Worm (Caenorhabditis elegans) whole organism, L1 larva: Measurements from ENCODE around the gene F49E12.8.

Experiments used
- C04F5.9 ChIP-seq: sonication (generic microtip); optimal IDR thresholded peaks from 2 replicates; lab custom pipeline; 2016; ENCODE audit warnings: missing genetic modification characterization, missing compliant biosample characterization
- F16B12.6 ChIP-seq: fragments of 150-350 bp; optimal IDR thresholded peaks from 2 replicates; lab custom pipeline; 2014; ENCODE audit warnings: missing biosample characterization, missing genetic modification characterization
- ama-1 ChIP-seq: fragments of 150-350 bp; optimal IDR thresholded peaks from 2 replicates; lab custom pipeline; 2014
- blmp-1 ChIP-seq: fragments of 150-350 bp; optimal IDR thresholded peaks from 2 replicates; lab custom pipeline; 2014; ENCODE audit warnings: missing biosample characterization, missing genetic modification characterization
- ceh-8 ChIP-seq: fragments of 200-800 bp; sonication (Bioruptor generic); optimal IDR thresholded peaks from 2 replicates; lab custom pipeline; 2018; ENCODE audit warnings: mild to moderate bottlenecking, missing genetic modification characterization, moderate library complexity, missing compliant biosample characterization
- ceh-90 ChIP-seq: sonication (generic microtip); optimal IDR thresholded peaks from 2 replicates; lab custom pipeline; 2016; ENCODE audit warnings: missing genetic modification characterization, missing compliant biosample characterization
- dpl-1 ChIP-seq, 3 experiments: fragments of 150-350 bp in 2 of 3; sonication (generic microtip) in 1 of 3; optimal IDR thresholded peaks; 2 replicates each; lab custom pipeline; 2014 to 2017; ENCODE audit warnings: missing biosample characterization in 3 of 3, missing genetic modification characterization in 3 of 3, missing genetic modification reagents in 3 of 3
- efl-1 ChIP-seq, 4 experiments: fragments of 150-350 bp; optimal IDR thresholded peaks in 3 of 4; peaks in 1 of 4; 1 replicate in 1 of 4; 2 replicates in 3 of 4; lab custom pipeline; 2014; ENCODE audit warnings: missing biosample characterization in 2 of 4, missing genetic modification characterization in 2 of 4, missing genetic modification reagents in 2 of 4
- elt-3 ChIP-seq, 6 experiments: fragments of 150-350 bp in 1 of 6; sonication (generic microtip); optimal IDR thresholded peaks; 2 replicates each; lab custom pipeline; 2017 to 2018; ENCODE audit warnings: missing biosample characterization in 6 of 6, missing genetic modification characterization in 6 of 6, inconsistent platforms in 1 of 6
- fkh-8 ChIP-seq: sonication (generic microtip); optimal IDR thresholded peaks from 2 replicates; lab custom pipeline; 2016; ENCODE audit warnings: mild to moderate bottlenecking, missing genetic modification characterization, missing compliant biosample characterization
- hpl-2 ChIP-seq: fragments of 150-350 bp; optimal IDR thresholded peaks from 2 replicates; lab custom pipeline; 2014; ENCODE audit warnings: missing biosample characterization, missing genetic modification reagents, missing genetic modification characterization
- lin-14 ChIP-seq: fragments of 200-800 bp; sonication (Bioruptor generic); optimal IDR thresholded peaks from 2 replicates; lab custom pipeline; 2018; ENCODE audit warnings: mild to moderate bottlenecking, missing genetic modification characterization, moderate library complexity, missing compliant biosample characterization
- lin-35 ChIP-seq, 2 experiments: fragments of 150-350 bp; optimal IDR thresholded peaks; 2 replicates each; lab custom pipeline; 2014; ENCODE audit warnings: missing biosample characterization in 2 of 2, missing genetic modification characterization in 2 of 2, missing genetic modification reagents in 2 of 2
- mdl-1 ChIP-seq, 2 experiments: fragments of 150-350 bp; optimal IDR thresholded peaks; 2 replicates each; lab custom pipeline; 2014 to 2017; ENCODE audit warnings: missing biosample characterization in 2 of 2, missing genetic modification characterization in 2 of 2, inconsistent platforms in 1 of 2
- mep-1 ChIP-seq: fragments of 150-350 bp; optimal IDR thresholded peaks from 2 replicates; lab custom pipeline; 2014; ENCODE audit warnings: missing biosample characterization, missing genetic modification characterization
- nhr-19 ChIP-seq: fragments of 200-800 bp; sonication (Bioruptor generic); conservative IDR thresholded peaks from 2 replicates; pipeline ENCODE4 v1.3.6; 2022; ENCODE audit warnings: missing genetic modification characterization, missing compliant biosample characterization
- nhr-20 ChIP-seq: sonication (generic microtip); optimal IDR thresholded peaks from 2 replicates; lab custom pipeline; 2016; ENCODE audit warnings: mild to moderate bottlenecking, missing genetic modification characterization, missing compliant biosample characterization
- nhr-237 ChIP-seq: fragments of 150-350 bp; optimal IDR thresholded peaks from 2 replicates; lab custom pipeline; 2014; ENCODE audit warnings: missing biosample characterization, missing genetic modification characterization
- nhr-28 ChIP-seq: fragments of 150-350 bp; optimal IDR thresholded peaks from 2 replicates; lab custom pipeline; 2014; ENCODE audit warnings: missing biosample characterization, missing genetic modification characterization
- nhr-71 ChIP-seq: sonication (generic microtip); optimal IDR thresholded peaks from 2 replicates; lab custom pipeline; 2016; ENCODE audit warnings: mild to moderate bottlenecking, missing genetic modification characterization, moderate library complexity, missing compliant biosample characterization
- nhr-77 ChIP-seq: fragments of 150-350 bp; optimal IDR thresholded peaks from 2 replicates; lab custom pipeline; 2014; ENCODE audit warnings: missing biosample characterization, missing genetic modification characterization
- nhr-84 ChIP-seq: sonication (generic microtip); optimal IDR thresholded peaks from 2 replicates; lab custom pipeline; 2017; ENCODE audit warnings: missing biosample characterization, missing genetic modification characterization
- nhr-85 ChIP-seq: sonication (generic microtip); peaks from one replicate; lab custom pipeline; 2016; ENCODE audit warnings: missing genetic modification characterization, inconsistent platforms, missing compliant biosample characterization
- nhr-90 ChIP-seq: sonication (generic microtip); optimal IDR thresholded peaks from 2 replicates; lab custom pipeline; 2016; ENCODE audit warnings: mild to moderate bottlenecking, missing genetic modification characterization, missing compliant biosample characterization; ENCODE audit not compliant: poor library complexity
- pag-3 ChIP-seq: sonication (generic microtip); optimal IDR thresholded peaks from 2 replicates; lab custom pipeline; 2017; ENCODE audit warnings: missing genetic modification characterization, mild to moderate bottlenecking, missing compliant biosample characterization, antibody characterized with exemption, borderline replicate concordance; ENCODE audit not compliant: insufficient read depth
- pqm-1 ChIP-seq: sonication (generic microtip); optimal IDR thresholded peaks from 3 replicates; lab custom pipeline; 2017; ENCODE audit warnings: missing biosample characterization, missing genetic modification characterization
- rnt-1 ChIP-seq: sonication (generic microtip); optimal IDR thresholded peaks from 2 replicates; lab custom pipeline; 2016; ENCODE audit warnings: mild to moderate bottlenecking, missing genetic modification characterization, moderate library complexity, missing compliant biosample characterization
- skn-1 ChIP-seq: fragments of 150-350 bp; optimal IDR thresholded peaks from 2 replicates; lab custom pipeline; 2014; ENCODE audit warnings: missing biosample characterization, missing genetic modification characterization
- snu-23 ChIP-seq: sonication (generic microtip); optimal IDR thresholded peaks from 2 replicates; lab custom pipeline; 2016; ENCODE audit warnings: missing genetic modification characterization, missing compliant biosample characterization
- sox-4 ChIP-seq: sonication (generic microtip); optimal IDR thresholded peaks from 2 replicates; lab custom pipeline; 2016; ENCODE audit warnings: missing genetic modification characterization, missing compliant biosample characterization
- sup-37 ChIP-seq: fragments of 200-800 bp; sonication (Bioruptor generic); optimal IDR thresholded peaks from 2 replicates; lab custom pipeline; 2018; ENCODE audit warnings: mild to moderate bottlenecking, missing genetic modification characterization, missing compliant biosample characterization
- tbx-2 ChIP-seq: sonication (generic microtip); optimal IDR thresholded peaks from 2 replicates; lab custom pipeline; 2016; ENCODE audit warnings: missing genetic modification characterization, missing compliant biosample characterization
- unc-86 ChIP-seq: sonication (generic microtip); optimal IDR thresholded peaks from 2 replicates; lab custom pipeline; 2016; ENCODE audit warnings: missing genetic modification characterization, missing compliant biosample characterization
- zag-1 ChIP-seq: fragments of 150-350 bp; optimal IDR thresholded peaks from 2 replicates; lab custom pipeline; 2014; ENCODE audit warnings: missing biosample characterization, missing genetic modification characterization
- zip-4 ChIP-seq: fragments of 200-800 bp; sonication (Bioruptor generic); optimal IDR thresholded peaks from 2 replicates; lab custom pipeline; 2018; ENCODE audit warnings: mild to moderate bottlenecking, missing genetic modification characterization, moderate library complexity, missing compliant biosample characterization
- ztf-4 ChIP-seq: fragments of 150-350 bp; optimal IDR thresholded peaks from 2 replicates; lab custom pipeline; 2014; ENCODE audit warnings: missing biosample characterization, missing genetic modification characterization

Gene F49E12.8

DNA sequence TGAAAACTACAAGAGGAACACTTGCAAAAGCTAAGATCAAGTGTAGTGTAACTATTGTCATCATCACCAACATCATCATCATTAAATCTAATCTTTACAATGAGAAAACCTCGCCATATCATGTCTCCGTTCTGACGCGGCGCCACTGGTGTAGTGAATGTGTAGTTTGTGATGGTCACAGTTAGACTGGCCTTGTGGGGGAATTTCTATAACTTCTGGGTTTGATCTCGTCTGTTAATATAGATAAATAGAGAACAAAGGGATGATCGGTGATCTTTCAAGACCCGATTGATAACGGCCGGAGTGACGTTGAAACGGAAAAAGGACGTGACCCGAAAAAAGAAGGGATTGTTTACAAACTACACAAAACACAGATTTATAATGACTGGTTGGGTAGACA is 46.7 kb upstream of the F49E12.8 start:
- TF ChIP-seq elt-3 (tag; optimal IDR thresholded peaks at IDR 0.05; lab: Kevin White, UChicago) (peak in 5 of 6 experiments; percentile 19 to 98 (median 87)), rnt-1 (tag; lab: Kevin White, UChicago) (peak; percentile 6), mep-1 (peak; percentile 5), nhr-237 (tag; lab: Kevin White, UChicago) (no peak), ama-1 (no peak), nhr-90 (tag; lab: Kevin White, UChicago) (peak; percentile 52), snu-23 (GFP tag; lab: Kevin White, UChicago) (peak; percentile 48), nhr-71 (tag; lab: Kevin White, UChicago) (peak; percentile 75), sox-4 (no peak), nhr-20 (tag; lab: Kevin White, UChicago) (peak; percentile 84), nhr-77 (no peak), lin-14 (peak; percentile 71), nhr-85 (peak; percentile 95), nhr-19 (GFP tag; lab: Robert Waterston, UW) (peak; percentile 37), blmp-1 (tag; lab: Kevin White, UChicago) (peak; percentile 77), hpl-2 (GFP tag; lab: Kevin White, UChicago) (no peak), efl-1 (optimal IDR thresholded peaks at IDR 0.05; lab: Kevin White, UChicago) (no peak), efl-1 (GFP tag; optimal IDR thresholded peaks at IDR 0.05 in 1 of 2; lab: Kevin White, UChicago) (peak in 1 of 2 experiments; percentile 90), zip-4 (no peak), dpl-1 (GFP tag; optimal IDR thresholded peaks at IDR 0.05; lab: Kevin White, UChicago) (peak in 1 of 3 experiments; percentile 1), nhr-84 (tag; lab: Kevin White, UChicago) (no peak), skn-1 (tag; lab: Kevin White, UChicago) (no peak), mdl-1 (tag; optimal IDR thresholded peaks at IDR 0.05; lab: Kevin White, UChicago) (peak in 1 of 2 experiments; percentile 51), ztf-4 (no peak), tbx-2 (peak; percentile 30), pag-3 (tag; lab: Kevin White, UChicago) (no peak), ceh-8 (GFP tag; lab: Kevin White, UChicago) (no peak), ceh-90 (tag; lab: Kevin White, UChicago) (no peak)

DNA sequence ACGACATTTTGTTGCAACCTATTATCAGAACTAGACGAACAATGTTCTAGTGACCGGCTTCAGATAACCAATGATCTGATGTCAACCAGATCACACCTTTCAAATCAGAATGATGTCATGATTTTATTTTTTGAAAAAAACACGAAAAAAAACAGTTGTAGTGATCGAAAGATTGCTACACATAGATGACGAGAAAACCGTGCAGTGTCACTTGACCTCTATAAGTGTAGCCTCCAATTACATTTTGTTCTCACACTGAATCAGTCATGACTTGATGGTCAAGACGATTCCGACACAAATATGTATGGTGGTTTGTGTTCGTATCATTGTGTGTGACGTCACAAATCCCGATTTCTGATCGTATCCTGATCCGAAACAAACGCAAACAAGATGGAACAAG is 46.0 kb upstream of the F49E12.8 start:
- peak; percentile 88 for TF ChIP-seq nhr-85
- no peak for TF ChIP-seq ceh-90 (tag; lab: Kevin White, UChicago)
- TF ChIP-seq blmp-1 (tag; lab: Kevin White, UChicago): peak; percentile 17
- no peak for TF ChIP-seq sox-4
- no peak for TF ChIP-seq unc-86 (tag; lab: Kevin White, UChicago)
- TF ChIP-seq F16B12.6: no peak
- peak; percentile 2 for TF ChIP-seq ama-1
- TF ChIP-seq nhr-20 (tag; lab: Kevin White, UChicago): peak; percentile 55
- TF ChIP-seq dpl-1 (GFP tag; optimal IDR thresholded peaks at IDR 0.05; lab: Kevin White, UChicago): no peak
- TF ChIP-seq sup-37 (GFP tag; lab: Kevin White, UChicago): no peak
- TF ChIP-seq pqm-1 (tag; lab: Kevin White, UChicago): no peak
- no peak for TF ChIP-seq nhr-28 (tag; lab: Kevin White, UChicago)
- peak; percentile 8 for TF ChIP-seq lin-14
- TF ChIP-seq fkh-8 (tag; lab: Kevin White, UChicago): no peak
- peak in 1 of 2 experiments; percentile 5 for TF ChIP-seq lin-35 (GFP tag; optimal IDR thresholded peaks at IDR 0.05; lab: Kevin White, UChicago)
- no peak for TF ChIP-seq C04F5.9 (tag; lab: Kevin White, UChicago)
- TF ChIP-seq nhr-71 (tag; lab: Kevin White, UChicago): peak; percentile 20

DNA sequence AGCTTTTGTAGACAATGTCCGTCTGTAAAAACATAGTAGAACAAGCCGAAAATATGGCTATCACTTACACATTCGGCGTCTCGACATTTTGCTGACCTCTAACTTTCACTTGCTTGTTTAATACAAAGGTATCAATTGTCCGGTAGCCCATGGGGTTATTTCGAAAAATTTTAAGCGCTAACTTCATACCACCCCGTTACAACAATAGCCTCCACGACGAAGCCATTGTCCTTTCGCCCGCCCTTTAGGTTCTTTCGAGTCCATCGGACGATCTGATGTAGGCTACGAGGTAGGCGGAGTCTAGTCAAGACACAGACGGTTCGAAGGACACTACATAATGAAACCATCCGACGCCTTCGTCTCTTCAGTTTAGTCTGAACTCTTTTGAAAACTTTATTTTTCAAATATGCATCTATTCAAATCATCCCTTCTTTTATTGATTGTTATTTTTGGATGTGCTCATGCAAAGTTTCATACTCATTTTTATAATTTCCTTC is 44.7 kb upstream of the F49E12.8 start, which contains the start of gene lips-10:
TSS of gene lips-10 (plus strand) at position 378 of the 497 bp plus-strand sequence.
- TF ChIP-seq zag-1 (tag; lab: Kevin White, UChicago) (no peak), elt-3 (tag; optimal IDR thresholded peaks at IDR 0.05; lab: Kevin White, UChicago) (peak in 1 of 6 experiments; percentile 22), blmp-1 (tag; lab: Kevin White, UChicago) (peak; percentile 49), nhr-85 (peak; percentile 71), ceh-90 (tag; lab: Kevin White, UChicago) (no peak)
